Worm (Caenorhabditis elegans): Measurements from ENCODE around the gene cox-5A.
A peak's percentile ranks its signal among the peaks of the same experiment; 100 is the strongest.

The cox-5A gene

DNA sequence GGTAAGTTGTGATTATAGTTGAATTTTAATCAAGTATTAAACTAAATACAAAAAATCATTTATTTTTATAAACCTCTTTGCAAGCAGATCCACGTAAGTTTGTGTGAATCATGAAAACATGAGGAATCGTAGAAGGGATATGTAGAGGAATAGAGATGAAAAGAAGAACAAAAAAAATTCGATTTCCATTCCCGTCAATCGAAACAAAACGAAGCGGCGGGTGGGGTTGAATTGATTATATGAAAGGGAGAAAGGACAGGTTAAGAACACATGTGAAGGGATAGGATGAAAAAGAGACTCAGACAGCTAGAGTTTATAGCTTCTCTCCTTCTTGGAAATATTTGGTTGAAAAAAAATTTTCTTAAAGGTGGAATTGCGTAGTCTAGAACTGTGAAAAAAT is 45.2 kb upstream of the cox-5A start:
- TF ChIP-seq aptf-2 (GFP tag; conservative IDR thresholded peaks at IDR 0.05), result no peak
- no peak for TF ChIP-seq sea-2 (GFP tag; IDR thresholded peaks at IDR 0.05)
- no peak for TF ChIP-seq lin-54 (GFP tag; optimal IDR thresholded peaks at IDR 0.05)
- no peak for TF ChIP-seq mxl-1 (tag; optimal IDR thresholded peaks at IDR 0.05)
- no peak for TF ChIP-seq unc-62 (GFP tag; optimal IDR thresholded peaks at IDR 0.05)
- TF ChIP-seq nhr-80 (tag; optimal IDR thresholded peaks at IDR 0.05), result no peak
- TF ChIP-seq him-1 (tag; optimal IDR thresholded peaks at IDR 0.05), result no peak
- no peak for TF ChIP-seq gei-17 (GFP tag; optimal IDR thresholded peaks at IDR 0.05)
- no peak for TF ChIP-seq F55B11.4 (tag; optimal IDR thresholded peaks at IDR 0.05; ENCODE audit: borderline replicate concordance, insufficient read depth)

DNA sequence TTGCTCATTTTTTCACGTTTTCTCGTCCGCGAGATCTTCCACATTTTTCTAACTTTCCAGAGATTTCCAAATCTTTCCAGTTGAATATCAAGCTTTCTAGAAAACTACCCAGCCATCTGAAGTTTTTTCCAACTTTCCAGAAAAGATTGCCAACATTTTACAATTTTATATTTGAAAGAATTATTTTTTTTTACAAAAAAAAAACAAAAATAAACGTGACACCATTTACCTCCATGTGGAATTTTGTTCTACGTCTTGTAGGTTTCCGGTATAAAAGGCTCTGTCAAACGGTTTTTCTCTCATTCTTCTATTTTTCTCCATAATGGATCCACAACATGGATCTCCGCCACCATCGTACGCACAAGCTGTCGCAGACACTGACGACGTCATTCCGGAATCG is 40.6 kb upstream of the cox-5A start, which contains the start of gene Y37D8A.8:
Gene Y37D8A.8, plus strand, starts transcription at position 301 of the 400 bp plus-strand sequence.
- no peak for TF ChIP-seq ztf-26 (tag; optimal IDR thresholded peaks at IDR 0.05)
- no peak for TF ChIP-seq zfh-2 (GFP tag; conservative IDR thresholded peaks at IDR 0.05)
- TF ChIP-seq snpc-1.3 (tag; optimal IDR thresholded peaks at IDR 0.05; ENCODE audit: insufficient read depth), result no peak
- TF ChIP-seq unc-130 (GFP tag; optimal IDR thresholded peaks at IDR 0.05), result no peak
- no peak for TF ChIP-seq atf-7 (tag; optimal IDR thresholded peaks at IDR 0.05)
- no peak for TF ChIP-seq lin-54 (GFP tag; optimal IDR thresholded peaks at IDR 0.05)
- TF ChIP-seq Y53G8AR.9 (GFP tag; conservative IDR thresholded peaks at IDR 0.05), result no peak
- TF ChIP-seq tlf-1 (GFP tag; optimal IDR thresholded peaks at IDR 0.05), result no peak
- TF ChIP-seq C17E4.6 (GFP tag; IDR thresholded peaks at IDR 0.05), result no peak
- TF ChIP-seq hlh-26 (GFP tag; conservative IDR thresholded peaks at IDR 0.05), result no peak
- no peak for TF ChIP-seq gei-17 (GFP tag; optimal IDR thresholded peaks at IDR 0.05)
- no peak for TF ChIP-seq ceh-58 (GFP tag; IDR thresholded peaks at IDR 0.05)
- no peak for TF ChIP-seq F23B12.7 (tag; optimal IDR thresholded peaks at IDR 0.05; ENCODE audit: insufficient read depth)
- TF ChIP-seq cebp-2 (GFP tag; IDR thresholded peaks at IDR 0.05), result no peak
- TF ChIP-seq madf-8 (GFP tag; conservative IDR thresholded peaks at IDR 0.05), result no peak
- no peak for TF ChIP-seq mcd-1 (GFP tag; IDR thresholded peaks at IDR 0.05)
- no peak for TF ChIP-seq mxl-1 (tag; optimal IDR thresholded peaks at IDR 0.05)
- no peak for TF ChIP-seq efl-1 (GFP tag; optimal IDR thresholded peaks at IDR 0.05)
- TF ChIP-seq lsy-27 (tag; optimal IDR thresholded peaks at IDR 0.05; ENCODE audit: borderline replicate concordance, insufficient read depth), result no peak

DNA sequence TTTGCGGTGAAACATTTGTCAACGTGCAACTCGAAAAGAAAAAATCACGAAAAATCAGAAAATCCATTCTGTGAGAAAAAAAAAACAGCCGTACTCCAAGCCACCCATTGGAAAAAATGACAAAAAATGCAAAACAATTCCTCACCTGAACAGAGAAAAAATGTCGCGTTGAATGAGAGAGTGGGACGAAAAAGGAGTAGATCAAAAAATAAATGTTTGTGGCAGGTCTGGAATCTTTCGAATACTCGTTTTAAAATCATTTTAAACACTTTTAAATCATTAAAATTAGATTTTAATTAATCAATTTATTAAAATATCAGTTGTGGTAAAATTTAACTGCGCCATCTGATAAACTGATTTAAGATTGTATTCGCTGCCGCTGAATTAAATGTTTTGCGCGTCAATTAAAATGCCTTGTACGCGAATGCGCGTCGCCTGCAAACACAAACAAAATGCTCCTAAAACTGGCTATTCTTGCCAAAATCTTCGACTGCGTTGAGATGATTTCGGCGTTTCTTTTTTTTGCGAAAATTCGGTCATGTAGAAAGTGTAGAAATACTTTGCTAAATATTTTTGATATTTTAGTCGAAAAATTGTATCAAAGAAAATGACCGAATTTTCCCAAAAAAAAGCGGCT is 35.1 kb upstream of the cox-5A start, which contains the start of gene Y37D8A.6:
Gene Y37D8A.6, minus strand, starts transcription at position 238 of the 637 bp plus-strand sequence.
- TF ChIP-seq D2030.7 (GFP tag; IDR thresholded peaks at IDR 0.05) (0 out of 2 replicates have a peak, but pooled peaks have one; percentile 7), lin-26 (GFP tag; IDR thresholded peaks at IDR 0.05) (no peak), efl-1 (GFP tag; optimal IDR thresholded peaks at IDR 0.05) (peak; percentile 52)

DNA sequence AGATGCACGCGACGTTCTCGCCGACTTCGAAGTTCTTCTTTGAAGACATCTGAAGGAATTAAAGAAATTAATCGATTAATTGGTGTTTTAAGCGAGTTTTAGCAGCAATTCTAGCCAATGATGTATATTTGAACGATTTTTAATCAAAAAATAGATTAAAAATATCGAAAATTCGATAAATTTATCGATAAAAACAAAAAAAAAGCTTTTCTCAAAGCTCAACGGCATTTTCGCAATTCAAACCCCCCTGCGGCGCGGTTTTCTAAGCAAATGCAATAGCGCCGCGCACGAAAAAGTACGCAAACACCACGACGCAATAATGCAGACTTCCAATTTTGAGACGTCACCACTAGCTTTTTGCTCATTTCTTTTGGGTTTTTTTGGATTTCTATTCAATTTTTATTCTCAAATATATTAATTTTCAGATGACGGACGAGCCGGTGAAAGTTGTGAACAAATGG is 30.7 kb upstream of the cox-5A start, which contains the start of the genes mrg-1 and spcs-2:
Gene mrg-1, minus strand, starts transcription at position 51 of the 461 bp plus-strand sequence.
Gene spcs-2, plus strand, starts transcription at position 426 of the 461 bp plus-strand sequence.
- TF ChIP-seq rcor-1 (GFP tag; IDR thresholded peaks at IDR 0.05), result peak; percentile 82
- peak; percentile 57 for TF ChIP-seq xnd-1 (tag; optimal IDR thresholded peaks at IDR 0.05)
- TF ChIP-seq hsf-1 (GFP tag; IDR thresholded peaks at IDR 0.05), result no peak
- TF ChIP-seq F57C9.4 (tag; optimal IDR thresholded peaks at IDR 0.05), result no peak
- peak; percentile 89 for TF ChIP-seq F49E8.2 (tag; optimal IDR thresholded peaks at IDR 0.05; ENCODE audit: insufficient read depth)
- TF ChIP-seq fkh-3 (tag; optimal IDR thresholded peaks at IDR 0.05), result no peak
- peak; percentile 48; the same call in 1 of the 2 replicates for TF ChIP-seq lin-26 (GFP tag; IDR thresholded peaks at IDR 0.05)
- no peak for TF ChIP-seq die-1 (tag; optimal IDR thresholded peaks at IDR 0.05)
- TF ChIP-seq Y53F4B.3 (GFP tag; IDR thresholded peaks at IDR 0.05), result no peak
- no peak for TF ChIP-seq nfya-2 (GFP tag; IDR thresholded peaks at IDR 0.05)
- peak; percentile 94 for TF ChIP-seq ceh-100 (GFP tag; IDR thresholded peaks at IDR 0.05)
- TF ChIP-seq ceh-91 (GFP tag; IDR thresholded peaks at IDR 0.05), result peak; percentile 78
- TF ChIP-seq ets-4 (GFP tag; optimal IDR thresholded peaks at IDR 0.05), result no peak
- peak; percentile 95 for TF ChIP-seq lin-54 (GFP tag; optimal IDR thresholded peaks at IDR 0.05)
- no peak for TF ChIP-seq bed-2 (GFP tag; IDR thresholded peaks at IDR 0.05)
- no peak for TF ChIP-seq F10E7.11 (tag; optimal IDR thresholded peaks at IDR 0.05)
- peak; percentile 42 for TF ChIP-seq snpc-4 (GFP tag; optimal IDR thresholded peaks at IDR 0.05)
- peak in 3 of 4 experiments; percentile 57 to 72 (median 62) for TF ChIP-seq snpc-4 (tag; optimal IDR thresholded peaks at IDR 0.05)
- no peak for TF ChIP-seq unc-62 (GFP tag; optimal IDR thresholded peaks at IDR 0.05)
